Fruit fly (Drosophila melanogaster) whole organism, embryonic: ENCODE measurements around the gene CG42824.

Source experiments
- Awh ChIP-seq: fragments of 200-800 bp; sonication (Bioruptor generic); IDR thresholded peaks from 2 replicates; pipeline ENCODE4, ENCODE4 v1.3.6; 2022; ENCODE audit warnings: missing biosample characterization, missing genetic modification characterization
- CG11560 ChIP-seq: fragments of 200-800 bp; sonication (Bioruptor generic); IDR thresholded peaks from 3 replicates; pipeline ENCODE4 v1.3.6; 2022; ENCODE audit warnings: missing biosample characterization, missing genetic modification characterization
- CG11696 ChIP-seq: fragments of 200-800 bp; sonication (Bioruptor generic); IDR thresholded peaks from 2 replicates; pipeline ENCODE4 v1.3.6; 2022; ENCODE audit warnings: missing biosample characterization, missing genetic modification characterization
- CG12219 ChIP-seq: fragments of 200-800 bp; sonication (Bioruptor generic); optimal IDR thresholded peaks from 3 replicates; lab custom pipeline; 2018; ENCODE audit warnings: missing biosample characterization, mild to moderate bottlenecking, missing genetic modification characterization
- CG12659 ChIP-seq: fragments of 200-800 bp; sonication (Bioruptor generic); optimal IDR thresholded peaks from 3 replicates; lab custom pipeline; 2017; ENCODE audit warnings: mild to moderate bottlenecking, missing biosample characterization, missing genetic modification reagents, missing genetic modification characterization
- CG1792 ChIP-seq: fragments of 200-800 bp; sonication (Bioruptor generic); optimal IDR thresholded peaks from 2 replicates; lab custom pipeline; 2016; ENCODE audit warnings: missing biosample characterization, missing genetic modification characterization
- CG2116 ChIP-seq: fragments of 200-800 bp; sonication (Bioruptor generic); optimal IDR thresholded peaks from 3 replicates; lab custom pipeline; 2018; ENCODE audit warnings: missing biosample characterization, mild to moderate bottlenecking, missing genetic modification characterization
- CG33213 ChIP-seq: fragments of 200-800 bp; sonication (Bioruptor generic); optimal IDR thresholded peaks from 3 replicates; lab custom pipeline; 2016; ENCODE audit warnings: missing biosample characterization, missing genetic modification characterization
- CG6175 ChIP-seq: fragments of 200-800 bp; sonication (Bioruptor generic); IDR thresholded peaks from 3 replicates; pipeline ENCODE4 v1.3.6; 2022; ENCODE audit warnings: missing biosample characterization, missing genetic modification characterization
- CG6272 ChIP-seq: fragments of 200-800 bp; sonication (Bioruptor generic); IDR thresholded peaks from 2 replicates; pipeline ENCODE4 v1.3.6; 2022; ENCODE audit warnings: missing biosample characterization, missing genetic modification characterization
- CG6765 ChIP-seq: fragments of 200-800 bp; sonication (Bioruptor generic); optimal IDR thresholded peaks from 3 replicates; lab custom pipeline; 2017; ENCODE audit warnings: missing biosample characterization, mild to moderate bottlenecking, missing genetic modification characterization
- CG7271 ChIP-seq: fragments of 200-800 bp; sonication (Bioruptor generic); optimal IDR thresholded peaks from 2 replicates; lab custom pipeline; 2018; ENCODE audit warnings: missing biosample characterization, mild to moderate bottlenecking, missing genetic modification characterization, moderate library complexity
- CG7839 ChIP-seq: fragments of 200-800 bp; sonication (Bioruptor generic); optimal IDR thresholded peaks from 3 replicates; lab custom pipeline; 2018; ENCODE audit warnings: missing biosample characterization, mild to moderate bottlenecking, missing genetic modification characterization, moderate library complexity
- CG8388 ChIP-seq: fragments of 200-800 bp; sonication (Bioruptor generic); optimal IDR thresholded peaks from 2 replicates; lab custom pipeline; 2019; ENCODE audit warnings: missing biosample characterization, mild to moderate bottlenecking, missing genetic modification characterization, moderate library complexity
- CG8765 ChIP-seq: fragments of 200-800 bp; sonication (Bioruptor generic); IDR thresholded peaks from 2 replicates; pipeline ENCODE4 v1.3.6; 2022; ENCODE audit warnings: missing biosample characterization, missing genetic modification characterization
- CG9876 ChIP-seq: fragments of 200-800 bp; sonication (Bioruptor generic); optimal IDR thresholded peaks from 2 replicates; lab custom pipeline; 2016; ENCODE audit warnings: missing biosample characterization, missing genetic modification characterization
- CG9932 ChIP-seq: fragments of 200-800 bp; sonication (Bioruptor generic); IDR thresholded peaks from 2 replicates; pipeline ENCODE4 v1.3.6; 2022; ENCODE audit warnings: missing biosample characterization, missing genetic modification characterization
- CHES-1-like ChIP-seq: fragments of 200-800 bp; sonication (Bioruptor generic); optimal IDR thresholded peaks from 2 replicates; lab custom pipeline; 2016; ENCODE audit warnings: missing biosample characterization, missing genetic modification characterization
- E2f1 ChIP-seq: fragments of 200-800 bp; sonication (Bioruptor generic); IDR thresholded peaks from 2 replicates; pipeline ENCODE4 v1.3.6; 2022; ENCODE audit warnings: missing biosample characterization, missing genetic modification characterization
- E2f2 ChIP-seq: fragments of 200-800 bp; sonication (Bioruptor generic); IDR thresholded peaks from 2 replicates; pipeline ENCODE4 v1.3.6; 2022; ENCODE audit warnings: missing biosample characterization, missing genetic modification characterization
- HLH4C ChIP-seq: fragments of 200-800 bp; sonication (Bioruptor generic); IDR thresholded peaks from 3 replicates; pipeline ENCODE4 v1.3.6; 2022; ENCODE audit warnings: missing biosample characterization, missing genetic modification characterization; ENCODE audit not compliant: partially characterized antibody
- HmgD ChIP-seq: fragments of 200-800 bp; sonication (Bioruptor generic); optimal IDR thresholded peaks from 3 replicates; lab custom pipeline; 2016; ENCODE audit warnings: missing biosample characterization, missing genetic modification characterization
- Kr ChIP-seq: fragments of 200-800 bp; sonication (Bioruptor generic); optimal IDR thresholded peaks from 2 replicates; lab custom pipeline; 2017; ENCODE audit warnings: missing biosample characterization, mild to moderate bottlenecking, missing genetic modification characterization
- Myb ChIP-seq: fragments of 200-800 bp; sonication (Bioruptor generic); optimal IDR thresholded peaks from 2 replicates; lab custom pipeline; 2016; ENCODE audit warnings: missing biosample characterization, missing genetic modification characterization
- Oaz ChIP-seq: fragments of 200-800 bp; sonication (Bioruptor generic); IDR thresholded peaks from 2 replicates; pipeline ENCODE4 v1.3.6; 2022; ENCODE audit warnings: missing biosample characterization, missing genetic modification characterization
- Pdp1 ChIP-seq, 2 experiments: fragments of 200-800 bp; sonication (Bioruptor generic); optimal IDR thresholded peaks; 3 replicates each; lab custom pipeline; 2016; ENCODE audit warnings: missing biosample characterization in 2 of 2, missing genetic modification characterization in 2 of 2, mild to moderate bottlenecking in 1 of 2, moderate library complexity in 1 of 2
- Sox100B ChIP-seq: fragments of 200-800 bp; sonication (Bioruptor generic); optimal IDR thresholded peaks from 3 replicates; lab custom pipeline; 2018; ENCODE audit warnings: missing biosample characterization, mild to moderate bottlenecking, missing genetic modification characterization
- YL-1 ChIP-seq: fragments of 200-800 bp; sonication (Bioruptor generic); optimal IDR thresholded peaks from 3 replicates; lab custom pipeline; 2017; ENCODE audit warnings: missing biosample characterization, mild to moderate bottlenecking, missing genetic modification characterization
- ac ChIP-seq: fragments of 200-800 bp; sonication (Bioruptor generic); optimal IDR thresholded peaks from 3 replicates; lab custom pipeline; 2017; ENCODE audit warnings: missing biosample characterization, mild to moderate bottlenecking, missing genetic modification characterization
- bsh ChIP-seq, 2 experiments: fragments of 200-800 bp; sonication (Bioruptor generic); optimal IDR thresholded peaks; 2 replicates each; lab custom pipeline; 2017 to 2018; ENCODE audit warnings: mild to moderate bottlenecking in 2 of 2, missing biosample characterization in 2 of 2, missing genetic modification characterization in 2 of 2, moderate library complexity in 1 of 2
- cad ChIP-seq: fragments of >200 bp; optimal IDR thresholded peaks from 2 replicates; lab custom pipeline; 2017; ENCODE audit warnings: missing biosample characterization, missing genetic modification characterization
- caup ChIP-seq: fragments of 200-800 bp; sonication (Bioruptor generic); optimal IDR thresholded peaks from 3 replicates; lab custom pipeline; 2017; ENCODE audit warnings: missing biosample characterization, mild to moderate bottlenecking, missing genetic modification characterization, moderate library complexity; ENCODE audit not compliant: severe bottlenecking
- chn ChIP-seq: fragments of 200-800 bp; sonication (Bioruptor generic); optimal IDR thresholded peaks from 2 replicates; lab custom pipeline; 2016; ENCODE audit warnings: missing biosample characterization, missing genetic modification characterization
- croc ChIP-seq: fragments of 200-800 bp; sonication (Bioruptor generic); conservative IDR thresholded peaks from 3 replicates; pipeline ENCODE4 v1.3.6; 2022; ENCODE audit warnings: missing biosample characterization, missing genetic modification characterization
- cwo ChIP-seq: fragments of 200-800 bp; sonication (Bioruptor generic); optimal IDR thresholded peaks from 3 replicates; lab custom pipeline; 2017; ENCODE audit warnings: missing biosample characterization, missing genetic modification characterization, mild to moderate bottlenecking, moderate library complexity, missing genetic modification reagents
- dmrt11E ChIP-seq: fragments of 200-800 bp; sonication (Bioruptor generic); optimal IDR thresholded peaks from 3 replicates; lab custom pipeline; 2018; ENCODE audit warnings: missing biosample characterization, mild to moderate bottlenecking, missing genetic modification characterization, moderate library complexity
- fd102C ChIP-seq: fragments of 200-800 bp; sonication (Bioruptor generic); optimal IDR thresholded peaks from 2 replicates; lab custom pipeline; 2018; ENCODE audit warnings: missing biosample characterization, mild to moderate bottlenecking, missing genetic modification characterization, moderate library complexity
- grau ChIP-seq: fragments of 200-800 bp; optimal IDR thresholded peaks from 3 replicates; lab custom pipeline; 2019; ENCODE audit warnings: missing biosample characterization, mild to moderate bottlenecking, missing genetic modification characterization, moderate library complexity
- grn ChIP-seq: fragments of 200-800 bp; sonication (Bioruptor generic); optimal IDR thresholded peaks from 3 replicates; lab custom pipeline; 2017; ENCODE audit warnings: missing biosample characterization, missing genetic modification characterization
- kay ChIP-seq: fragments of 200-800 bp; sonication (Bioruptor generic); optimal IDR thresholded peaks from 2 replicates; lab custom pipeline; 2016; ENCODE audit warnings: missing biosample characterization, missing genetic modification characterization
- kni ChIP-seq: fragments of 200-800 bp; sonication (Bioruptor generic); optimal IDR thresholded peaks from 3 replicates; lab custom pipeline; 2017; ENCODE audit warnings: mild to moderate bottlenecking, missing biosample characterization, missing genetic modification reagents, missing genetic modification characterization
- lbe ChIP-seq: fragments of 200-800 bp; sonication (Bioruptor generic); optimal IDR thresholded peaks from 2 replicates; lab custom pipeline; 2016; ENCODE audit warnings: missing biosample characterization, mild to moderate bottlenecking, missing genetic modification characterization
- pnt ChIP-seq: fragments of 200-800 bp; sonication (Bioruptor generic); optimal IDR thresholded peaks from 3 replicates; lab custom pipeline; 2016; ENCODE audit warnings: missing biosample characterization, missing genetic modification characterization
- pzg ChIP-seq: fragments of 200-800 bp; sonication (Bioruptor generic); optimal IDR thresholded peaks from 3 replicates; lab custom pipeline; 2018; ENCODE audit warnings: missing biosample characterization, mild to moderate bottlenecking, missing genetic modification characterization, moderate library complexity
- slbo ChIP-seq: fragments of 200-800 bp; sonication (Bioruptor generic); IDR thresholded peaks from 2 replicates; pipeline ENCODE4 v1.3.6; 2022; ENCODE audit warnings: missing biosample characterization, missing genetic modification characterization
- slou ChIP-seq: fragments of 200-800 bp; sonication (Bioruptor generic); optimal IDR thresholded peaks from 3 replicates; lab custom pipeline; 2016; ENCODE audit warnings: missing biosample characterization, missing genetic modification characterization
- slp2 ChIP-seq: fragments of 200-800 bp; sonication (Bioruptor generic); optimal IDR thresholded peaks from 2 replicates; lab custom pipeline; 2016; ENCODE audit warnings: missing biosample characterization, missing genetic modification characterization
- stwl ChIP-seq: fragments of 200-800 bp; sonication (Bioruptor generic); optimal IDR thresholded peaks from 3 replicates; lab custom pipeline; 2018; ENCODE audit warnings: missing biosample characterization, mild to moderate bottlenecking, missing genetic modification characterization, moderate library complexity
- tgo ChIP-seq: fragments of 200-800 bp; sonication (Bioruptor generic); IDR thresholded peaks from 3 replicates; pipeline ENCODE4 v1.3.6; 2022; ENCODE audit warnings: missing biosample characterization, missing genetic modification characterization
- trh ChIP-seq: fragments of 200-800 bp; sonication (Bioruptor generic); optimal IDR thresholded peaks from 2 replicates; lab custom pipeline; 2016; ENCODE audit warnings: missing biosample characterization, missing genetic modification characterization
- ttk ChIP-seq: fragments of 200-800 bp; sonication (Bioruptor generic); IDR thresholded peaks from 2 replicates; pipeline ENCODE4 v2.1.2; 2022; ENCODE audit warnings: missing biosample characterization, missing genetic modification characterization

The CG42824 gene

dm6 chr3R:17371094-17371493 is 35.2 kb downstream of the CG42824 start (continued):
- no peak for TF ChIP-seq dmrt11E
- TF ChIP-seq Myb (GFP tag; lab: Kevin White, UChicago), result no peak
- no peak for TF ChIP-seq CG6272
- no peak for TF ChIP-seq Sox100B
- TF ChIP-seq grau, result peak; percentile 33
- TF ChIP-seq CG1792 (GFP tag; lab: Kevin White, UChicago), result no peak
- TF ChIP-seq ac (GFP tag; lab: Kevin White, UChicago), result no peak
- no peak for TF ChIP-seq CG2116 (GFP tag; lab: Kevin White, UChicago)
- TF ChIP-seq stwl, result no peak
- no peak for TF ChIP-seq pnt (GFP tag; lab: Kevin White, UChicago)
- no peak for TF ChIP-seq chn (GFP tag; lab: Kevin White, UChicago)
- no peak for TF ChIP-seq kay (GFP tag; lab: Kevin White, UChicago)
- no peak for TF ChIP-seq bsh (GFP tag; optimal IDR thresholded peaks at IDR 0.05; lab: Kevin White, UChicago)
- TF ChIP-seq YL-1 (GFP tag; lab: Kevin White, UChicago), result no peak
- no peak for TF ChIP-seq CG8388 (GFP tag; lab: Kevin White, UChicago)
- no peak for TF ChIP-seq CG9876 (GFP tag; lab: Kevin White, UChicago)
- no peak for TF ChIP-seq HmgD (GFP tag; lab: Kevin White, UChicago)
- TF ChIP-seq lbe, result no peak
- TF ChIP-seq slbo (GFP tag; lab: Robert Waterston, UW), result peak; percentile 45; the same call in 1 of the 2 replicates
- TF ChIP-seq CG11560 (tag; lab: Robert Waterston, UW), result no peak
- TF ChIP-seq CG9932 (GFP tag; lab: Robert Waterston, UW), result no peak
- no peak for TF ChIP-seq cad (GFP tag; lab: Kevin White, UChicago)
- TF ChIP-seq slou (GFP tag; lab: Kevin White, UChicago), result no peak
- TF ChIP-seq Kr (GFP tag; lab: Kevin White, UChicago), result no peak
- no peak for TF ChIP-seq CG33213 (GFP tag; lab: Kevin White, UChicago)
- TF ChIP-seq CG12659 (GFP tag; lab: Kevin White, UChicago), result peak; percentile 18
- TF ChIP-seq grn, result no peak
- TF ChIP-seq E2f1 (GFP tag; lab: Robert Waterston, UW), result peak; percentile 26; the same call in 1 of the 2 replicates
- no peak for TF ChIP-seq CG12219
- no peak for TF ChIP-seq CG7271 (tag; lab: Kevin White, UChicago)
- no peak for TF ChIP-seq croc (GFP tag; lab: Robert Waterston, UW)
- no peak for TF ChIP-seq pzg (GFP tag; lab: Kevin White, UChicago)
- TF ChIP-seq cwo (GFP tag; lab: Kevin White, UChicago), result peak; percentile 48
- no peak for TF ChIP-seq CHES-1-like (GFP tag; lab: Kevin White, UChicago)
- TF ChIP-seq CG11696 (GFP tag; lab: Robert Waterston, UW), result no peak
- TF ChIP-seq HLH4C (GFP tag; lab: Robert Waterston, UW), result no peak
- TF ChIP-seq tgo (GFP tag; lab: Robert Waterston, UW), result no peak; the same call in 1 of the 3 replicates
- TF ChIP-seq slp2 (GFP tag; lab: Kevin White, UChicago), result no peak
- peak; percentile 26 for TF ChIP-seq caup (GFP tag; lab: Kevin White, UChicago)
- no peak for TF ChIP-seq trh
- peak; percentile 13; the same call in 1 of the 2 replicates for TF ChIP-seq Awh (GFP tag; lab: Robert Waterston, UW)
- no peak for TF ChIP-seq CG8765 (GFP tag; lab: Robert Waterston, UW)
- TF ChIP-seq CG6765 (GFP tag; lab: Kevin White, UChicago), result no peak
- TF ChIP-seq ttk (GFP tag; lab: Robert Waterston, UW), result 0 out of 2 replicates have a peak, but pooled peaks have one; percentile 25
- no peak for TF ChIP-seq CG6175
- TF ChIP-seq kni (GFP tag; lab: Kevin White, UChicago), result no peak
- no peak for TF ChIP-seq Pdp1 (GFP tag; optimal IDR thresholded peaks at IDR 0.05; lab: Kevin White, UChicago)
- no peak for TF ChIP-seq fd102C (GFP tag; lab: Kevin White, UChicago)
- TF ChIP-seq Oaz (GFP tag; lab: Robert Waterston, UW), result peak; percentile 15; the same call in 1 of the 2 replicates
- no peak for TF ChIP-seq E2f2
- TF ChIP-seq CG7839 (tag; lab: Kevin White, UChicago), result peak; percentile 55
